Worm (Caenorhabditis elegans) whole organism, L4 larva: ENCODE results near the gene C16H3.3.

Source experiments
- D1046.2 ChIP-seq: fragments of 200-800 bp; sonication (Bioruptor generic); IDR thresholded peaks from 2 replicates; pipeline ENCODE4 v1.3.6; 2022; ENCODE audit warnings: missing genetic modification characterization, missing compliant biosample characterization
- F37D6.2 ChIP-seq: sonication (generic microtip); optimal IDR thresholded peaks from 2 replicates; lab custom pipeline; 2016; ENCODE audit warnings: mild to moderate bottlenecking, missing genetic modification characterization, missing compliant biosample characterization
- F44E2.7 ChIP-seq: fragments of 200-800 bp; sonication (Bioruptor generic); IDR thresholded peaks from 2 replicates; pipeline ENCODE4 v2.1.2; 2022; ENCODE audit warnings: missing genetic modification characterization, missing compliant biosample characterization
- F49E8.2 ChIP-seq: sonication (generic microtip); optimal IDR thresholded peaks from 2 replicates; lab custom pipeline; 2016; ENCODE audit warnings: missing compliant biosample characterization, mild to moderate bottlenecking, missing genetic modification characterization, borderline replicate concordance
- ZK546.5 ChIP-seq, 2 experiments: sonication (generic microtip); optimal IDR thresholded peaks; 2 replicates each; lab custom pipeline; 2017; ENCODE audit warnings: missing biosample characterization in 2 of 2, missing genetic modification characterization in 2 of 2
- aha-1 ChIP-seq: fragments of 150-350 bp; peaks from one replicate; lab custom pipeline; 2014; ENCODE audit warnings: missing biosample characterization, missing genetic modification characterization
- ceh-32 ChIP-seq: sonication (generic microtip); optimal IDR thresholded peaks from 2 replicates; lab custom pipeline; 2016; ENCODE audit warnings: mild to moderate bottlenecking, missing genetic modification characterization, missing compliant biosample characterization; ENCODE audit not compliant: poor library complexity
- ceh-62 ChIP-seq: sonication (generic microtip); optimal IDR thresholded peaks from 2 replicates; lab custom pipeline; 2017; ENCODE audit warnings: missing biosample characterization, missing genetic modification characterization
- ceh-82 ChIP-seq: sonication (generic microtip); optimal IDR thresholded peaks from 2 replicates; lab custom pipeline; 2017; ENCODE audit warnings: missing biosample characterization, missing genetic modification characterization
- ctbp-1 ChIP-seq: fragments of 200-800 bp; sonication (Bioruptor generic); IDR thresholded peaks from 2 replicates; pipeline ENCODE4 v1.3.6; 2022; ENCODE audit warnings: missing genetic modification reagents, missing genetic modification characterization, missing compliant biosample characterization
- daf-19 ChIP-seq: fragments of 200-800 bp; sonication (Bioruptor generic); conservative IDR thresholded peaks from 2 replicates; pipeline ENCODE4 v1.3.6; 2022; ENCODE audit warnings: missing genetic modification characterization, missing compliant biosample characterization
- dve-1 ChIP-seq: sonication (generic microtip); optimal IDR thresholded peaks from 2 replicates; lab custom pipeline; 2017; ENCODE audit warnings: antibody characterized with exemption, mild to moderate bottlenecking, missing genetic modification characterization, missing compliant biosample characterization; ENCODE audit not compliant: insufficient read depth
- egl-27 ChIP-seq: sonication (generic microtip); optimal IDR thresholded peaks from 3 replicates; lab custom pipeline; 2017; ENCODE audit warnings: missing biosample characterization, missing genetic modification reagents, missing genetic modification characterization
- fkh-10 ChIP-seq: fragments of 150-350 bp; optimal IDR thresholded peaks from 2 replicates; lab custom pipeline; 2014; ENCODE audit warnings: missing biosample characterization, missing genetic modification reagents, missing genetic modification characterization
- hif-1 ChIP-seq, 2 experiments: sonication (generic microtip); optimal IDR thresholded peaks; 2 replicates each; lab custom pipeline; 2016 to 2017; ENCODE audit warnings: missing compliant biosample characterization in 2 of 2, missing genetic modification characterization in 2 of 2, missing genetic modification reagents in 2 of 2, missing genotype in 2 of 2, mild to moderate bottlenecking in 1 of 2
- hlh-11 ChIP-seq: fragments of 200-800 bp; sonication (Bioruptor generic); optimal IDR thresholded peaks from 2 replicates; lab custom pipeline; 2018; ENCODE audit warnings: mild to moderate bottlenecking, missing genetic modification characterization, missing compliant biosample characterization
- hlh-30 ChIP-seq: sonication (generic microtip); optimal IDR thresholded peaks from 2 replicates; lab custom pipeline; 2017; ENCODE audit warnings: antibody characterized with exemption, mild to moderate bottlenecking, missing genetic modification characterization, missing compliant biosample characterization; ENCODE audit not compliant: insufficient read depth
- hmg-1.1 ChIP-seq: fragments of 200-800 bp; sonication (Bioruptor generic); IDR thresholded peaks from 2 replicates; pipeline ENCODE4 v1.3.6; 2022; ENCODE audit warnings: missing genetic modification reagents, missing genetic modification characterization, missing compliant biosample characterization
- jun-1 ChIP-seq: fragments of 150-350 bp; optimal IDR thresholded peaks from 2 replicates; lab custom pipeline; 2014; ENCODE audit warnings: missing biosample characterization, missing genetic modification reagents, missing genetic modification characterization
- lin-13 ChIP-seq: fragments of 150-350 bp; optimal IDR thresholded peaks from 2 replicates; lab custom pipeline; 2014; ENCODE audit warnings: missing biosample characterization, missing genetic modification reagents, missing genetic modification characterization
- lin-29 ChIP-seq: fragments of 200-800 bp; sonication (Bioruptor generic); IDR thresholded peaks from 2 replicates; pipeline ENCODE4 v1.3.6; 2022; ENCODE audit warnings: missing genetic modification reagents, missing genetic modification characterization, missing compliant biosample characterization
- lin-39 ChIP-seq: fragments of 150-350 bp; optimal IDR thresholded peaks from 2 replicates; lab custom pipeline; 2014; ENCODE audit warnings: missing biosample characterization, missing genetic modification reagents, missing genetic modification characterization
- lir-3 ChIP-seq: sonication (generic microtip); optimal IDR thresholded peaks from 2 replicates; lab custom pipeline; 2016; ENCODE audit warnings: mild to moderate bottlenecking, missing genetic modification characterization, missing compliant biosample characterization
- lsy-2 ChIP-seq, 2 experiments: fragments of 150-350 bp in 1 of 2; sonication (generic microtip) in 1 of 2; optimal IDR thresholded peaks; 2 replicates each; lab custom pipeline; 2014 to 2017; ENCODE audit warnings: missing biosample characterization in 2 of 2, missing genetic modification characterization in 2 of 2
- madf-9 ChIP-seq: fragments of 200-800 bp; sonication (Bioruptor generic); conservative IDR thresholded peaks from 2 replicates; pipeline ENCODE4 v1.3.6; 2022; ENCODE audit warnings: missing genetic modification reagents, missing genetic modification characterization, missing compliant biosample characterization
- mdl-1 ChIP-seq, 2 experiments: fragments of 150-350 bp in 1 of 2; sonication (generic microtip) in 1 of 2; optimal IDR thresholded peaks; 2 replicates each; lab custom pipeline; 2014 to 2017; ENCODE audit warnings: missing biosample characterization in 2 of 2, missing genetic modification characterization in 2 of 2
- mep-1 ChIP-seq: fragments of 150-350 bp; sonication (generic microtip); optimal IDR thresholded peaks from 3 replicates; lab custom pipeline; 2014; ENCODE audit warnings: missing biosample characterization, missing genetic modification characterization
- nhr-11 ChIP-seq: fragments of 150-350 bp; optimal IDR thresholded peaks from 2 replicates; lab custom pipeline; 2014; ENCODE audit warnings: missing biosample characterization, missing genetic modification characterization
- nhr-237 ChIP-seq: sonication (generic microtip); optimal IDR thresholded peaks from 2 replicates; lab custom pipeline; 2017; ENCODE audit warnings: missing biosample characterization, missing genetic modification characterization
- nhr-41 ChIP-seq: fragments of 200-800 bp; sonication (Bioruptor generic); IDR thresholded peaks from 2 replicates; pipeline ENCODE4 v1.3.6; 2022; ENCODE audit warnings: missing genetic modification reagents, missing genetic modification characterization, missing compliant biosample characterization
- nhr-48 ChIP-seq: sonication (generic microtip); optimal IDR thresholded peaks from 2 replicates; lab custom pipeline; 2016; ENCODE audit warnings: mild to moderate bottlenecking, missing genetic modification characterization, missing compliant biosample characterization
- nhr-6 ChIP-seq: fragments of 150-350 bp; optimal IDR thresholded peaks from 2 replicates; lab custom pipeline; 2014; ENCODE audit warnings: missing biosample characterization, missing genetic modification characterization
- rbr-2 ChIP-seq: sonication (generic microtip); optimal IDR thresholded peaks from 2 replicates; lab custom pipeline; 2016; ENCODE audit warnings: missing genotype, missing genetic modification characterization, missing compliant biosample characterization
- set-16 ChIP-seq: fragments of 200-800 bp; sonication (Bioruptor generic); IDR thresholded peaks from 2 replicates; pipeline ENCODE4 v1.3.6; 2022; ENCODE audit warnings: missing genetic modification reagents, missing genetic modification characterization, missing compliant biosample characterization
- snpc-1.2 ChIP-seq: fragments of 200-800 bp; sonication (Bioruptor generic); IDR thresholded peaks from 2 replicates; pipeline ENCODE4 v1.3.6; 2022; ENCODE audit warnings: missing genetic modification reagents, missing genetic modification characterization, missing compliant biosample characterization
- snpc-4 ChIP-seq: fragments of 150-350 bp; optimal IDR thresholded peaks from 2 replicates; lab custom pipeline; 2014; ENCODE audit warnings: missing biosample characterization, missing genetic modification characterization
- spr-1 ChIP-seq: sonication (generic microtip); optimal IDR thresholded peaks from 2 replicates; lab custom pipeline; 2016; ENCODE audit warnings: mild to moderate bottlenecking, missing genetic modification characterization, missing compliant biosample characterization
- spr-3 ChIP-seq: fragments of 200-800 bp; sonication (Bioruptor generic); optimal IDR thresholded peaks from 2 replicates; lab custom pipeline; 2018; ENCODE audit warnings: mild to moderate bottlenecking, missing genetic modification characterization, missing compliant biosample characterization
- tra-1 ChIP-seq: fragments of 200-800 bp; sonication (Bioruptor generic); IDR thresholded peaks from 2 replicates; pipeline ENCODE4 v1.3.6; 2022; ENCODE audit warnings: missing genetic modification reagents, missing genetic modification characterization, missing compliant biosample characterization
- unc-39 ChIP-seq: sonication (generic microtip); optimal IDR thresholded peaks from 2 replicates; lab custom pipeline; 2017; ENCODE audit warnings: missing biosample characterization, missing genetic modification characterization
- unc-62 ChIP-seq, 3 experiments: fragments of 150-350 bp in 1 of 3; sonication (generic microtip); optimal IDR thresholded peaks in 2 of 3; peaks in 1 of 3; 1 replicate in 1 of 3; 2 replicates in 2 of 3; lab custom pipeline; 2014 to 2017; ENCODE audit warnings: missing biosample characterization in 3 of 3, missing genetic modification characterization in 3 of 3, missing genetic modification reagents in 3 of 3, missing genotype in 1 of 3
- ztf-7 ChIP-seq: fragments of 150-350 bp; optimal IDR thresholded peaks from 2 replicates; lab custom pipeline; 2014; ENCODE audit warnings: missing biosample characterization, missing genetic modification characterization

C16H3.3 gene

ce11 chrX:17627923-17628322 lies 18.1 kb upstream of the C16H3.3 start:
- no peak for TF ChIP-seq nhr-48
- TF ChIP-seq egl-27 (tag; lab: Kevin White, UChicago): no peak
- peak in 1 of 2 experiments; percentile 95 for TF ChIP-seq unc-62 (GFP tag; optimal IDR thresholded peaks at IDR 0.05 in 1 of 2; lab: Kevin White, UChicago)
- TF ChIP-seq unc-62 (tag; optimal IDR thresholded peaks at IDR 0.05; lab: Kevin White, UChicago): no peak
- no peak for TF ChIP-seq jun-1 (tag; lab: Kevin White, UChicago)
- no peak for TF ChIP-seq ceh-82 (tag; lab: Kevin White, UChicago)
- TF ChIP-seq spr-3 (GFP tag; lab: Kevin White, UChicago): no peak

- no peak for TF ChIP-seq nhr-6 (tag; lab: Kevin White, UChicago)
- no peak for TF ChIP-seq jun-1 (tag; lab: Kevin White, UChicago)
- TF ChIP-seq snpc-4 (tag; lab: Kevin White, UChicago): no peak
- TF ChIP-seq ZK546.5 (tag; optimal IDR thresholded peaks at IDR 0.05; lab: Kevin White, UChicago): no peak
- TF ChIP-seq hlh-11 (tag; lab: Kevin White, UChicago): peak; percentile 19
- TF ChIP-seq lin-13: no peak
- no peak for TF ChIP-seq spr-1 (tag; lab: Kevin White, UChicago)
- TF ChIP-seq tra-1 (GFP tag; lab: Robert Waterston, UW): no peak
- TF ChIP-seq hmg-1.1 (GFP tag; lab: Robert Waterston, UW): peak; percentile 44; the same call in 1 of the 2 replicates
- no peak for TF ChIP-seq F49E8.2 (tag; lab: Kevin White, UChicago)
- no peak for TF ChIP-seq unc-39 (tag; lab: Kevin White, UChicago)
- TF ChIP-seq F44E2.7 (GFP tag; lab: Robert Waterston, UW): no peak
- no peak for TF ChIP-seq lin-39 (tag; lab: Kevin White, UChicago)
- TF ChIP-seq mep-1 (tag; lab: Kevin White, UChicago): no peak
- TF ChIP-seq rbr-2 (tag; lab: Kevin White, UChicago): peak; percentile 18
- TF ChIP-seq ztf-7: no peak
- peak; percentile 12 for TF ChIP-seq F37D6.2 (tag; lab: Kevin White, UChicago)
- TF ChIP-seq ctbp-1 (GFP tag; lab: Robert Waterston, UW): 0 out of 2 replicates have a peak, but pooled peaks have one; percentile 50
- peak; percentile 30 for TF ChIP-seq fkh-10 (GFP tag; lab: Kevin White, UChicago)
- no peak for TF ChIP-seq ceh-32
- TF ChIP-seq set-16 (GFP tag; lab: Robert Waterston, UW): no peak
- TF ChIP-seq lin-29 (GFP tag; lab: Robert Waterston, UW): no peak
- TF ChIP-seq lsy-2 (tag; optimal IDR thresholded peaks at IDR 0.05; lab: Kevin White, UChicago): peak in 1 of 2 experiments; percentile 43
- peak; percentile 16 for TF ChIP-seq nhr-11
- no peak for TF ChIP-seq daf-19 (GFP tag; lab: Robert Waterston, UW)
- TF ChIP-seq aha-1 (tag; lab: Kevin White, UChicago): peak; percentile 100
- peak; percentile 18 for TF ChIP-seq dve-1
- no peak for TF ChIP-seq snpc-1.2
- TF ChIP-seq nhr-41 (GFP tag; lab: Robert Waterston, UW): no peak
- TF ChIP-seq hif-1 (tag; optimal IDR thresholded peaks at IDR 0.05; lab: Kevin White, UChicago): peak; percentile 59 to 98
- TF ChIP-seq mdl-1 (tag; optimal IDR thresholded peaks at IDR 0.05; lab: Kevin White, UChicago): peak in 1 of 2 experiments; percentile 16
- no peak for TF ChIP-seq unc-62 (GFP tag; optimal IDR thresholded peaks at IDR 0.05 in 1 of 2; lab: Kevin White, UChicago)
- no peak for TF ChIP-seq unc-62 (tag; optimal IDR thresholded peaks at IDR 0.05; lab: Kevin White, UChicago)
- TF ChIP-seq D1046.2 (GFP tag; lab: Robert Waterston, UW): no peak
- TF ChIP-seq nhr-237 (tag; lab: Kevin White, UChicago): no peak
- no peak for TF ChIP-seq ceh-62 (tag; lab: Kevin White, UChicago)
- TF ChIP-seq madf-9 (GFP tag; lab: Robert Waterston, UW): no peak
- TF ChIP-seq hlh-30: peak; percentile 34
- TF ChIP-seq lir-3 (tag; lab: Kevin White, UChicago): no peak
- TF ChIP-seq, all 104 proteins: peak for 13
Measured at ce11 chrX:17627382-17627781, 17.5 kb upstream of the C16H3.3 start.
